Fruit fly (Drosophila melanogaster): ENCODE measurements around the gene ear.
A peak's percentile ranks its signal among the peaks of the same experiment; 100 is the strongest.

ear gene

dm6 chr3R:15297904-15298303 lies 22.7 kb upstream of the ear start (continued):
- peak; percentile 64 for TF ChIP-seq Med (GFP tag)
- no peak for TF ChIP-seq ewg (GFP tag; optimal IDR thresholded peaks at IDR 0.05)
- TF ChIP-seq Side (GFP tag; optimal IDR thresholded peaks at IDR 0.05) = no peak
- no peak for TF ChIP-seq so (GFP tag; IDR thresholded peaks at IDR 0.05)
- TF ChIP-seq CG1832 (GFP tag; optimal IDR thresholded peaks at IDR 0.05) = no peak
- no peak for TF ChIP-seq nmo (GFP tag; optimal IDR thresholded peaks at IDR 0.05)
- no peak for TF ChIP-seq H2.0 (GFP tag; IDR thresholded peaks at IDR 0.05)
- 0 out of 2 replicates have a peak, but pooled peaks have one; percentile 14 for TF ChIP-seq CG13287 (GFP tag; IDR thresholded peaks at IDR 0.05; ENCODE audit: partially characterized antibody)
- no peak for TF ChIP-seq ssp (GFP tag; IDR thresholded peaks at IDR 0.05)
- TF ChIP-seq slbo (GFP tag; IDR thresholded peaks at IDR 0.05) = no peak
- TF ChIP-seq Meics (GFP tag; optimal IDR thresholded peaks at IDR 0.05) = no peak
- no peak for TF ChIP-seq CG9727 (GFP tag; optimal IDR thresholded peaks at IDR 0.05)
- no peak for TF ChIP-seq Ravus (GFP tag; IDR thresholded peaks at IDR 0.05)
- no peak for TF ChIP-seq unc-4 (GFP tag; IDR thresholded peaks at IDR 0.05; ENCODE audit: partially characterized antibody)
- peak in 1 of 2 experiments; percentile 2 for TF ChIP-seq eve (GFP tag; optimal IDR thresholded peaks at IDR 0.05)
- 0 out of 2 replicates have a peak, but pooled peaks have one; percentile 8 for TF ChIP-seq wdn (GFP tag; IDR thresholded peaks at IDR 0.05)
- TF ChIP-seq mirr (GFP tag; optimal IDR thresholded peaks at IDR 0.05) = peak; percentile 15
- no peak for TF ChIP-seq CHES-1-like (GFP tag; optimal IDR thresholded peaks at IDR 0.05)
- no peak for TF ChIP-seq pan (optimal IDR thresholded peaks at IDR 0.05)
- TF ChIP-seq pan (GFP tag; optimal IDR thresholded peaks at IDR 0.05 in 1 of 2, IDR thresholded peaks at IDR 0.05 in 1 of 2) = no peak
- no peak for TF ChIP-seq CG2129 (GFP tag; IDR thresholded peaks at IDR 0.05; ENCODE audit: partially characterized antibody)
- TF ChIP-seq CG8944 (GFP tag; optimal IDR thresholded peaks at IDR 0.05) = no peak
- TF ChIP-seq cwo (GFP tag; optimal IDR thresholded peaks at IDR 0.05) = peak; percentile 12
- TF ChIP-seq pum (GFP tag; optimal IDR thresholded peaks at IDR 0.05) = no peak
- peak; percentile 70 for TF ChIP-seq sug (tag; optimal IDR thresholded peaks at IDR 0.05)
- TF ChIP-seq CG17385 (GFP tag; optimal IDR thresholded peaks at IDR 0.05) = no peak
- peak; percentile 13 for TF ChIP-seq Fer1 (GFP tag; optimal IDR thresholded peaks at IDR 0.05)
- TF ChIP-seq stc (GFP tag; IDR thresholded peaks at IDR 0.05) = no peak
- no peak for TF ChIP-seq CG17612 (GFP tag; IDR thresholded peaks at IDR 0.05)
- TF ChIP-seq Dek (tag; optimal IDR thresholded peaks at IDR 0.05) = no peak
- TF ChIP-seq ATbp (GFP tag; optimal IDR thresholded peaks at IDR 0.05) = no peak
- no peak for TF ChIP-seq tx (GFP tag; optimal IDR thresholded peaks at IDR 0.05)
- TF ChIP-seq salm (tag; optimal IDR thresholded peaks at IDR 0.05) = no peak
- TF ChIP-seq CG12299 (tag; optimal IDR thresholded peaks at IDR 0.05) = no peak
- no peak for TF ChIP-seq CG7556 (GFP tag; optimal IDR thresholded peaks at IDR 0.05)
- no peak for TF ChIP-seq HLH54F (GFP tag; optimal IDR thresholded peaks at IDR 0.05)
- no peak for TF ChIP-seq CG14860 (GFP tag; IDR thresholded peaks at IDR 0.05; ENCODE audit: partially characterized antibody)
- TF ChIP-seq CG34376 (GFP tag; optimal IDR thresholded peaks at IDR 0.05) = peak; percentile 44
- no peak for TF ChIP-seq CG4854 (GFP tag; optimal IDR thresholded peaks at IDR 0.05)
- no peak for TF ChIP-seq chn (GFP tag; optimal IDR thresholded peaks at IDR 0.05)
- TF ChIP-seq B-H2 (GFP tag; optimal IDR thresholded peaks at IDR 0.05) = no peak
- TF ChIP-seq croc (GFP tag; conservative IDR thresholded peaks at IDR 0.05) = no peak
- TF ChIP-seq CG18764 (GFP tag; optimal IDR thresholded peaks at IDR 0.05) = no peak
- TF ChIP-seq dm (GFP tag; optimal IDR thresholded peaks at IDR 0.05) = no peak
- TF ChIP-seq mam (GFP tag; optimal IDR thresholded peaks at IDR 0.05) = no peak
- TF ChIP-seq CG18011 (GFP tag; optimal IDR thresholded peaks at IDR 0.05) = no peak
- TF ChIP-seq CG11723 (GFP tag; optimal IDR thresholded peaks at IDR 0.05) = no peak
- TF ChIP-seq D19B (GFP tag; optimal IDR thresholded peaks at IDR 0.05) = peak; percentile 17
- TF ChIP-seq Pdp1 (GFP tag; optimal IDR thresholded peaks at IDR 0.05) = no peak
- TF ChIP-seq Deaf1 (tag; optimal IDR thresholded peaks at IDR 0.05) = no peak
- TF ChIP-seq org-1 (GFP tag; optimal IDR thresholded peaks at IDR 0.05) = no peak
